Fruit fly (Drosophila melanogaster): ENCODE results near the gene CG32241.
A peak's percentile ranks its signal among the peaks of the same experiment; 100 is the strongest.

The CG32241 gene

dm6 chr3L:4442168-4442567 lies 24.3 kb downstream of the CG32241 start:
- TF ChIP-seq CG9797 (GFP tag; optimal IDR thresholded peaks at IDR 0.05): no peak
- TF ChIP-seq abd-A (tag; optimal IDR thresholded peaks at IDR 0.05): peak; percentile 83
- TF ChIP-seq chinmo (GFP tag; IDR thresholded peaks at IDR 0.05; ENCODE audit: partially characterized antibody): peak; percentile 57; the same call in 1 of the 4 replicates

dm6 chr3L:4440153-4440552 lies 26.3 kb downstream of the CG32241 start:
- no peak for TF ChIP-seq CG10565 (GFP tag; optimal IDR thresholded peaks at IDR 0.05)
- TF ChIP-seq CG18599 (GFP tag; optimal IDR thresholded peaks at IDR 0.05): no peak
- TF ChIP-seq CG17359 (tag; optimal IDR thresholded peaks at IDR 0.05): no peak
- TF ChIP-seq Trl (optimal IDR thresholded peaks at IDR 0.05): no peak
- no peak for TF ChIP-seq Trl (GFP tag; optimal IDR thresholded peaks at IDR 0.05)
- TF ChIP-seq CG16863 (GFP tag; optimal IDR thresholded peaks at IDR 0.05): no peak
- no peak for TF ChIP-seq Ets97D (GFP tag; optimal IDR thresholded peaks at IDR 0.05)
- TF ChIP-seq CG14441 (GFP tag; IDR thresholded peaks at IDR 0.05): no peak
- no peak for TF ChIP-seq CG9609 (GFP tag; optimal IDR thresholded peaks at IDR 0.05)
- TF ChIP-seq CG9932 (GFP tag; IDR thresholded peaks at IDR 0.05): peak; percentile 18; the same call in 1 of the 2 replicates
- TF ChIP-seq CG13894 (tag; optimal IDR thresholded peaks at IDR 0.05): peak; percentile 37
- peak; percentile 88 for TF ChIP-seq abd-A (tag; optimal IDR thresholded peaks at IDR 0.05)
- peak; percentile 3 for TF ChIP-seq oc (tag; optimal IDR thresholded peaks at IDR 0.05)
- no peak for TF ChIP-seq CG12942 (GFP tag; optimal IDR thresholded peaks at IDR 0.05)
- peak; percentile 36; the same call in 1 of the 2 replicates for TF ChIP-seq Rfx (GFP tag; IDR thresholded peaks at IDR 0.05)
- TF ChIP-seq BEAF-32 (GFP tag; optimal IDR thresholded peaks at IDR 0.05): peak; percentile 13
- TF ChIP-seq CG15514 (GFP tag; optimal IDR thresholded peaks at IDR 0.05): peak; percentile 97
- TF ChIP-seq Ptx1 (GFP tag; IDR thresholded peaks at IDR 0.05): no peak
- TF ChIP-seq CG9817 (tag; optimal IDR thresholded peaks at IDR 0.05): no peak
- TF ChIP-seq Sry-β (GFP tag; optimal IDR thresholded peaks at IDR 0.05): peak; percentile 64
- peak; percentile 69 for TF ChIP-seq CG7745 (tag; optimal IDR thresholded peaks at IDR 0.05)
- TF ChIP-seq CG17361 (GFP tag; IDR thresholded peaks at IDR 0.05): no peak
- peak; percentile 50 for TF ChIP-seq CG13287 (GFP tag; IDR thresholded peaks at IDR 0.05; ENCODE audit: partially characterized antibody)
- TF ChIP-seq CG7786 (GFP tag; optimal IDR thresholded peaks at IDR 0.05): no peak
- no peak for TF ChIP-seq CG11398 (GFP tag; optimal IDR thresholded peaks at IDR 0.05)
- TF ChIP-seq pros (GFP tag; optimal IDR thresholded peaks at IDR 0.05): peak; percentile 19
- TF ChIP-seq CG12391 (tag; optimal IDR thresholded peaks at IDR 0.05): no peak
- no peak for TF ChIP-seq CG14860 (GFP tag; IDR thresholded peaks at IDR 0.05; ENCODE audit: partially characterized antibody)
- TF ChIP-seq pnt (GFP tag; optimal IDR thresholded peaks at IDR 0.05): no peak
- TF ChIP-seq unc-4 (GFP tag; IDR thresholded peaks at IDR 0.05; ENCODE audit: partially characterized antibody): 0 out of 2 replicates have a peak, but pooled peaks have one; percentile 16
- no peak for TF ChIP-seq gfzf (GFP tag; optimal IDR thresholded peaks at IDR 0.05)
- TF ChIP-seq hbn (GFP tag; IDR thresholded peaks at IDR 0.05; ENCODE audit: partially characterized antibody): no peak
- TF ChIP-seq CG15073 (GFP tag; optimal IDR thresholded peaks at IDR 0.05): no peak
- no peak for TF ChIP-seq CG2116 (GFP tag; optimal IDR thresholded peaks at IDR 0.05)
- no peak for TF ChIP-seq CG11456 (GFP tag; IDR thresholded peaks at IDR 0.05)
- no peak for TF ChIP-seq Bdp1 (GFP tag; optimal IDR thresholded peaks at IDR 0.05)
- peak; percentile 88 for TF ChIP-seq CG9437 (GFP tag; optimal IDR thresholded peaks at IDR 0.05)
- no peak for TF ChIP-seq CG17328 (GFP tag; IDR thresholded peaks at IDR 0.05)
- no peak for TF ChIP-seq CG43689 (GFP tag; IDR thresholded peaks at IDR 0.05)
- TF ChIP-seq CG7372 (GFP tag; IDR thresholded peaks at IDR 0.05): 0 out of 2 replicates have a peak, but pooled peaks have one; percentile 5
- 0 out of 4 replicates have a peak, but pooled peaks have one; percentile 17 for TF ChIP-seq Dll (GFP tag; IDR thresholded peaks at IDR 0.05; ENCODE audit: partially characterized antibody)
- no peak for TF ChIP-seq CTCF (GFP tag; optimal IDR thresholded peaks at IDR 0.05)
